Fruit fly (Drosophila melanogaster): ENCODE data around the gene CG9095.

The CG9095 gene

DNA sequence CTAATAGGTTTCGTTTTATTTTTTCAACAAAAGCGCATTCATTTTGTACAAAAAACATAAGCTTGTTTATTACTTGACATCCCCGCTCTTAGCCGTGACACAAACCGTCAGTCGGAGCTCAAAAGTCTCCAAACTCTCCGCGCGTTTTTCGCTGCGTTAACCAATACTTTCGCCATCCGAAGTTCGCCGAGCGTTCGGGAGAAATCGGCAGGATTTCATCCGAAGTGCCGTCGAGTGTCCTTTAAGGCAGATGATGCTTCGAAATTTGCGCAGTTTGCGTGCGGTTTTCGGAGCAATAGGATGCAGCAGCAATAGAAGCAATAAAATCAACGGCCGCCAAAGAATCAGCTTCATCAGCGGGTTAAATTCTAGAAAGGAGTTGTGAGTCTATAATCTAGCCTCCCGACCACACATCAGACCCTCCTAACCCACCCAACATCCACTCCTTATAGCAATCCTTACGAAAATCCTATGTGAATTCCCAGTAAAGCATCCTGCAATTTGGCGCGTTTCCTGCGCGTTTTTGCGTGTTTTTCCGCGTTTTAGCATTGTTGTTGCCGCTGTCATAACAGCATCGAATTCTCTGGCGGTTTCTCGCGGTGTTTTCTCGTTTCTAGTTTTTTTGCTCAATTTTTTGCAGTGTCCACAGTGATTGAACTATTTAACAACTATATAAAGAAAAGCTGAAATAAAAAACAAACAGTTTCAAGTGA lies 12.3 kb upstream of the CG9095 start, which contains the start of gene CG43737:
TSS of gene CG43737 (plus strand) at position 271 of the 713 bp plus-strand sequence.
- peak; percentile 31 for TF ChIP-seq sens (GFP tag)
- no peak for TF ChIP-seq scrt (GFP tag; optimal IDR thresholded peaks at IDR 0.05)
- TF ChIP-seq dati (GFP tag; IDR thresholded peaks at IDR 0.05): no peak
- TF ChIP-seq CG13894 (tag; optimal IDR thresholded peaks at IDR 0.05): peak; percentile 31
- no peak for TF ChIP-seq bab2 (GFP tag; optimal IDR thresholded peaks at IDR 0.05)
- peak; percentile 63 for TF ChIP-seq Med (GFP tag)
- no peak for TF ChIP-seq nerfin-2 (GFP tag; IDR thresholded peaks at IDR 0.05; ENCODE audit: partially characterized antibody)
- no peak for TF ChIP-seq CG11456 (GFP tag; IDR thresholded peaks at IDR 0.05)
- no peak for TF ChIP-seq hb (GFP tag; IDR thresholded peaks at IDR 0.05; ENCODE audit: partially characterized antibody)
- TF ChIP-seq z (GFP tag; IDR thresholded peaks at IDR 0.05): no peak
- 0 out of 2 replicates have a peak, but pooled peaks have one; percentile 13 for TF ChIP-seq CG13287 (GFP tag; IDR thresholded peaks at IDR 0.05; ENCODE audit: partially characterized antibody)
- TF ChIP-seq CG15696 (tag; optimal IDR thresholded peaks at IDR 0.05): no peak
- TF ChIP-seq Deaf1 (tag; optimal IDR thresholded peaks at IDR 0.05): peak; percentile 97
- TF ChIP-seq peb (GFP tag; IDR thresholded peaks at IDR 0.05): no peak
- no peak for TF ChIP-seq eyg (GFP tag; optimal IDR thresholded peaks at IDR 0.05)
- TF ChIP-seq eve (GFP tag; optimal IDR thresholded peaks at IDR 0.05): no peak
- TF ChIP-seq CG18011 (GFP tag; optimal IDR thresholded peaks at IDR 0.05): no peak
- TF ChIP-seq CG15514 (GFP tag; optimal IDR thresholded peaks at IDR 0.05): peak; percentile 7
- TF ChIP-seq Fer2 (tag; optimal IDR thresholded peaks at IDR 0.05): no peak
- TF ChIP-seq HmgZ (tag; optimal IDR thresholded peaks at IDR 0.05): no peak
- no peak for TF ChIP-seq sc (optimal IDR thresholded peaks at IDR 0.05)
- no peak for TF ChIP-seq sc (GFP tag; optimal IDR thresholded peaks at IDR 0.05)
- peak; percentile 2 for TF ChIP-seq pita (GFP tag; optimal IDR thresholded peaks at IDR 0.05)
- no peak for TF ChIP-seq Nf-YA (GFP tag; IDR thresholded peaks at IDR 0.05)
- TF ChIP-seq phol (tag; optimal IDR thresholded peaks at IDR 0.05): no peak
- no peak for TF ChIP-seq CG17186 (GFP tag; optimal IDR thresholded peaks at IDR 0.05)
- no peak for TF ChIP-seq odd (GFP tag; optimal IDR thresholded peaks at IDR 0.05)
- TF ChIP-seq Ssrp (tag; optimal IDR thresholded peaks at IDR 0.05): no peak
- TF ChIP-seq ac (GFP tag; optimal IDR thresholded peaks at IDR 0.05): no peak
- TF ChIP-seq p53 (GFP tag; optimal IDR thresholded peaks at IDR 0.05): no peak
- TF ChIP-seq CG8281 (tag; optimal IDR thresholded peaks at IDR 0.05): no peak
- TF ChIP-seq Atf3 (GFP tag; optimal IDR thresholded peaks at IDR 0.05): no peak
- no peak for TF ChIP-seq Adf1 (GFP tag; IDR thresholded peaks at IDR 0.05)
- no peak for TF ChIP-seq Xrp1 (GFP tag; IDR thresholded peaks at IDR 0.05)
- TF ChIP-seq Poxn (GFP tag; IDR thresholded peaks at IDR 0.05): no peak
- no peak for TF ChIP-seq CG6813 (GFP tag; optimal IDR thresholded peaks at IDR 0.05)
- TF ChIP-seq abd-A (tag; optimal IDR thresholded peaks at IDR 0.05): peak; percentile 50
- TF ChIP-seq twi (tag; optimal IDR thresholded peaks at IDR 0.05): no peak
- TF ChIP-seq dmrt11E (tag; optimal IDR thresholded peaks at IDR 0.05): no peak
- peak; percentile 73 for TF ChIP-seq CTCF (GFP tag; optimal IDR thresholded peaks at IDR 0.05)
- TF ChIP-seq NfI (GFP tag; optimal IDR thresholded peaks at IDR 0.05): no peak
- TF ChIP-seq unc-4 (GFP tag; IDR thresholded peaks at IDR 0.05; ENCODE audit: partially characterized antibody): no peak
- peak; percentile 7 for TF ChIP-seq Jarid2 (GFP tag; optimal IDR thresholded peaks at IDR 0.05)
- no peak for TF ChIP-seq Usf (GFP tag; optimal IDR thresholded peaks at IDR 0.05)
- no peak for TF ChIP-seq CG12155 (GFP tag; optimal IDR thresholded peaks at IDR 0.05)
- TF ChIP-seq Dp (GFP tag; optimal IDR thresholded peaks at IDR 0.05): peak; percentile 6
- no peak for TF ChIP-seq sd (tag; optimal IDR thresholded peaks at IDR 0.05)
- no peak for TF ChIP-seq tx (GFP tag; optimal IDR thresholded peaks at IDR 0.05)
- no peak for TF ChIP-seq h (optimal IDR thresholded peaks at IDR 0.05)
- no peak for TF ChIP-seq knrl (GFP tag; IDR thresholded peaks at IDR 0.05; ENCODE audit: partially characterized antibody)
- no peak for TF ChIP-seq CG6854 (GFP tag; optimal IDR thresholded peaks at IDR 0.05)
